Worm (Caenorhabditis elegans) whole organism, young adult: ENCODE measurements around the gene T25C12.3.
A peak's percentile ranks its signal among the peaks of the same experiment; 100 is the strongest.

ENCODE experiments used
- F55B11.4 ChIP-seq: sonication (generic microtip); optimal IDR thresholded peaks from 2 replicates; lab custom pipeline; 2016; ENCODE audit warnings: missing compliant biosample characterization, missing genetic modification characterization, borderline replicate concordance; ENCODE audit not compliant: insufficient read depth
- Y95B8A.8 ChIP-seq: fragments of 200-800 bp; sonication (Bioruptor generic); IDR thresholded peaks from 2 replicates; pipeline ENCODE4 v1.3.6; 2022; ENCODE audit warnings: missing genetic modification reagents, missing genetic modification characterization, missing compliant biosample characterization
- ZK185.1 ChIP-seq: sonication (generic microtip); optimal IDR thresholded peaks from 2 replicates; lab custom pipeline; 2016; ENCODE audit warnings: mild to moderate bottlenecking, missing genetic modification characterization, missing compliant biosample characterization; ENCODE audit not compliant: poor library complexity, severe bottlenecking
- ama-1 ChIP-seq, 3 experiments: fragments of 150-350 bp in 1 of 3; sonication (generic microtip) in 2 of 3; optimal IDR thresholded peaks; 2 replicates each; lab custom pipeline; 2014 to 2018; ENCODE audit warnings: missing biosample characterization in 2 of 3, missing genetic modification characterization in 2 of 3, missing genetic modification reagents in 2 of 3
- chd-7 ChIP-seq: sonication (generic microtip); optimal IDR thresholded peaks from 2 replicates; lab custom pipeline; 2016; ENCODE audit warnings: mild to moderate bottlenecking, missing genetic modification characterization, moderate library complexity, missing compliant biosample characterization
- dox-1 ChIP-seq: fragments of 200-800 bp; sonication (Bioruptor generic); IDR thresholded peaks from 2 replicates; pipeline ENCODE4 v1.3.6; 2022; ENCODE audit warnings: missing genetic modification reagents, missing genetic modification characterization, missing compliant biosample characterization
- hsf-1 ChIP-seq: fragments of 200-800 bp; sonication (Bioruptor generic); IDR thresholded peaks from 2 replicates; pipeline ENCODE4 v1.3.6; 2022; ENCODE audit warnings: missing genetic modification reagents, missing genetic modification characterization, missing compliant biosample characterization
- lin-35 ChIP-seq, 3 experiments: fragments of 150-350 bp in 2 of 3; sonication (generic microtip) in 1 of 3; optimal IDR thresholded peaks; 2 replicates each; lab custom pipeline; 2014 to 2018; ENCODE audit warnings: missing biosample characterization in 3 of 3, missing genetic modification characterization in 3 of 3, missing genetic modification reagents in 3 of 3
- mes-4 ChIP-seq: sonication (generic microtip); optimal IDR thresholded peaks from 2 replicates; lab custom pipeline; 2016; ENCODE audit warnings: missing genotype, missing genetic modification characterization, missing compliant biosample characterization
- nhr-80 ChIP-seq: sonication (generic microtip); optimal IDR thresholded peaks from 2 replicates; lab custom pipeline; 2016; ENCODE audit warnings: missing genetic modification characterization, missing compliant biosample characterization
- rpc-1 ChIP-seq, 2 experiments: fragments of 150-350 bp in 1 of 2; sonication (generic microtip) in 1 of 2; optimal IDR thresholded peaks; 2 replicates each; lab custom pipeline; 2014 to 2018; ENCODE audit warnings: missing biosample characterization in 1 of 2, missing genetic modification characterization in 1 of 2, missing genetic modification reagents in 1 of 2, missing genotype in 1 of 2
- sea-2 ChIP-seq: fragments of 200-800 bp; sonication (Bioruptor generic); IDR thresholded peaks from 2 replicates; pipeline ENCODE4 v1.3.6; 2022; ENCODE audit warnings: missing genetic modification characterization, missing compliant biosample characterization
- ztf-22 ChIP-seq: fragments of 200-800 bp; sonication (Bioruptor generic); optimal IDR thresholded peaks from 2 replicates; lab custom pipeline; 2018; ENCODE audit warnings: mild to moderate bottlenecking, missing genetic modification characterization, moderate library complexity, missing compliant biosample characterization
- ztf-6 ChIP-seq: fragments of 200-800 bp; sonication (Bioruptor generic); IDR thresholded peaks from 2 replicates; pipeline ENCODE4 v1.3.6; 2022; ENCODE audit warnings: missing genetic modification reagents, missing genetic modification characterization, missing compliant biosample characterization

DNA sequence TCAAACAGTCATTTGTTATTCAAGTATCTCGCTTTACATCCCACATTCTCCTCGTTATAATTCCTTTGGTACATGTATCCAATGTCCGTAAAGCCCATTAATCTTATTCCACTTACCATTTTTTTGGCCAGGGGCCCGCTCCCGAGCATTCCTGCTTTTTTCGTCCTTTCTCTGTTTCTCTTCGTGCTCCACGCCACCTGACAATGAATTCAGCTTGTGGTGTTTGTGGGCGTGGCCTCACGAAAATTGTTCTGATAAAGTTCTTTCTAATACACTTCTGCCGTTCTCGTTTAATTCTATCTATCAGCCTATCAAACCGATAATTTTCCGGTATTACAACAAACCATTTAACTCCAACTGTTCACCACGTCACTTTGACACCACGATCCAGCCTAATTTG lies 19.8 kb downstream of the T25C12.3 start:
- no peak for TF ChIP-seq ztf-22 (GFP tag; lab: Kevin White, UChicago)
- no peak for TF ChIP-seq mes-4 (tag; lab: Kevin White, UChicago)
- no peak for TF ChIP-seq Y95B8A.8 (GFP tag; lab: Robert Waterston, UW)
- TF ChIP-seq rpc-1 (optimal IDR thresholded peaks at IDR 0.05; lab: Kevin White, UChicago) = no peak
- no peak for TF ChIP-seq rpc-1 (tag; optimal IDR thresholded peaks at IDR 0.05; lab: Kevin White, UChicago)
- TF ChIP-seq lin-35 (GFP tag; optimal IDR thresholded peaks at IDR 0.05; lab: Kevin White, UChicago) = no peak
- TF ChIP-seq F55B11.4 = no peak
- no peak for TF ChIP-seq sea-2
- no peak for TF ChIP-seq ztf-6
- no peak for TF ChIP-seq dox-1
- TF ChIP-seq ama-1 (optimal IDR thresholded peaks at IDR 0.05; lab: Kevin White, UChicago) = no peak
- no peak for TF ChIP-seq ama-1 (GFP tag; optimal IDR thresholded peaks at IDR 0.05; lab: Kevin White, UChicago)
- TF ChIP-seq ZK185.1 (tag; lab: Kevin White, UChicago) = no peak
- no peak for TF ChIP-seq chd-7 (tag; lab: Kevin White, UChicago)
- no peak for TF ChIP-seq hsf-1 (GFP tag; lab: Robert Waterston, UW)
- peak; percentile 13 for TF ChIP-seq nhr-80 (tag; lab: Kevin White, UChicago)
